Fruit fly (Drosophila melanogaster) whole organism, pupa: ENCODE measurements around the gene CG14535.

Experiments used
- CG32121 ChIP-seq: fragments of 200-800 bp; sonication (Bioruptor generic); IDR thresholded peaks from 2 replicates; pipeline ENCODE4 v1.3.6; 2022; ENCODE audit warnings: missing biosample characterization, missing genetic modification characterization
- CG8301 ChIP-seq: fragments of 200-800 bp; sonication (Bioruptor generic); optimal IDR thresholded peaks from 2 replicates; lab custom pipeline; 2018; ENCODE audit warnings: missing biosample characterization, mild to moderate bottlenecking, missing genetic modification characterization

Gene CG14535

dm6 chr2L:7795859-7796258 lies 59.4 kb downstream of the CG14535 start, which contains the start of gene LKRSDH:
TSS of gene LKRSDH (minus strand) at chr2L:7795959.
- TF ChIP-seq CG32121 (GFP tag; lab: Robert Waterston, UW) (0 out of 2 replicates have a peak, but pooled peaks have one; percentile 17), CG8301 (tag; lab: Kevin White, UChicago) (no peak)
- TF ChIP-seq, all 21 proteins: peak for 1
